Fruit fly (Drosophila melanogaster) whole organism, prepupa: ENCODE measurements around the gene CG14540.
A peak's percentile ranks its signal among the peaks of the same experiment; 100 is the strongest.

Experiments used
- CG10631 ChIP-seq: fragments of 200-800 bp; sonication (Bioruptor generic); optimal IDR thresholded peaks from 2 replicates; lab custom pipeline; 2016; ENCODE audit warnings: missing biosample characterization, missing genetic modification characterization
- CG10669 ChIP-seq: fragments of 200-800 bp; sonication (Bioruptor generic); optimal IDR thresholded peaks from 3 replicates; lab custom pipeline; 2018; ENCODE audit warnings: missing biosample characterization, mild to moderate bottlenecking, missing genetic modification characterization, moderate library complexity
- CG11762 ChIP-seq: fragments of 200-800 bp; sonication (Bioruptor generic); optimal IDR thresholded peaks from 3 replicates; lab custom pipeline; 2016; ENCODE audit warnings: missing biosample characterization, missing genetic modification characterization; ENCODE audit not compliant: insufficient read depth
- CG15336 ChIP-seq: fragments of 200-800 bp; sonication (Bioruptor generic); IDR thresholded peaks from 2 replicates; pipeline ENCODE4 v1.3.6; 2022; ENCODE audit warnings: missing biosample characterization, missing genetic modification characterization
- CG1621 ChIP-seq: fragments of 200-800 bp; sonication (Bioruptor generic); optimal IDR thresholded peaks from 3 replicates; lab custom pipeline; 2018; ENCODE audit warnings: missing biosample characterization, mild to moderate bottlenecking, missing genetic modification characterization
- CG31627 ChIP-seq: fragments of 200-800 bp; sonication (Bioruptor generic); optimal IDR thresholded peaks from 3 replicates; lab custom pipeline; 2016; ENCODE audit warnings: missing biosample characterization, missing genetic modification characterization
- CG3919 ChIP-seq: fragments of 200-800 bp; sonication (Bioruptor generic); optimal IDR thresholded peaks from 3 replicates; lab custom pipeline; 2016; ENCODE audit warnings: missing biosample characterization, missing genetic modification characterization
- CG6276 ChIP-seq: fragments of 200-800 bp; sonication (Bioruptor generic); optimal IDR thresholded peaks from 2 replicates; lab custom pipeline; 2017; ENCODE audit warnings: missing biosample characterization, mild to moderate bottlenecking, missing genetic modification characterization
- CG6792 ChIP-seq: fragments of 200-800 bp; sonication (Bioruptor generic); optimal IDR thresholded peaks from 3 replicates; lab custom pipeline; 2016; ENCODE audit warnings: missing biosample characterization, missing genetic modification characterization
- CG6808 ChIP-seq: fragments of 200-800 bp; sonication (Bioruptor generic); optimal IDR thresholded peaks from 3 replicates; lab custom pipeline; 2017; ENCODE audit warnings: missing biosample characterization, missing genetic modification characterization, mild to moderate bottlenecking, moderate library complexity, missing genetic modification reagents
- CG6854 ChIP-seq: fragments of 200-800 bp; sonication (Bioruptor generic); optimal IDR thresholded peaks from 2 replicates; lab custom pipeline; 2017; ENCODE audit warnings: missing biosample characterization, mild to moderate bottlenecking, missing genetic modification characterization
- CG8119 ChIP-seq: fragments of 200-800 bp; sonication (Bioruptor generic); IDR thresholded peaks from 3 replicates; pipeline ENCODE4 v1.3.6; 2022; ENCODE audit warnings: missing biosample characterization, missing genetic modification characterization
- CG8632 ChIP-seq: fragments of 200-800 bp; sonication (Bioruptor generic); optimal IDR thresholded peaks from 3 replicates; lab custom pipeline; 2016; ENCODE audit warnings: missing biosample characterization, missing genetic modification characterization
- CG9139 ChIP-seq: fragments of 200-800 bp; sonication (Bioruptor generic); optimal IDR thresholded peaks from 3 replicates; lab custom pipeline; 2017; ENCODE audit warnings: missing biosample characterization, mild to moderate bottlenecking, missing genetic modification characterization
- Eip78C ChIP-seq: fragments of 200-800 bp; sonication (Bioruptor generic); peaks from one replicate; lab custom pipeline; 2016; ENCODE audit warnings: missing biosample characterization, missing genetic modification characterization
- Ets21C ChIP-seq: fragments of 200-800 bp; sonication (Bioruptor generic); optimal IDR thresholded peaks from 3 replicates; lab custom pipeline; 2016; ENCODE audit warnings: missing biosample characterization, missing genetic modification characterization
- Lpt ChIP-seq: fragments of 200-800 bp; sonication (Bioruptor generic); optimal IDR thresholded peaks from 3 replicates; lab custom pipeline; 2016; ENCODE audit warnings: missing biosample characterization, missing genetic modification characterization
- Smox ChIP-seq: fragments of 200-800 bp; sonication (Bioruptor generic); optimal IDR thresholded peaks from 3 replicates; lab custom pipeline; 2016; ENCODE audit warnings: missing biosample characterization, missing genetic modification characterization
- Sox15 ChIP-seq: fragments of 200-800 bp; sonication (Bioruptor generic); optimal IDR thresholded peaks from 3 replicates; lab custom pipeline; 2016; ENCODE audit warnings: missing biosample characterization, missing genetic modification characterization
- achi ChIP-seq: fragments of 200-800 bp; sonication (Bioruptor generic); optimal IDR thresholded peaks from 3 replicates; lab custom pipeline; 2016; ENCODE audit warnings: missing biosample characterization, missing genetic modification characterization
- acj6 ChIP-seq: fragments of 200-800 bp; sonication (Bioruptor generic); optimal IDR thresholded peaks from 3 replicates; lab custom pipeline; 2016; ENCODE audit warnings: missing biosample characterization, missing genetic modification characterization
- cyc ChIP-seq: fragments of 200-800 bp; sonication (Bioruptor generic); optimal IDR thresholded peaks from 3 replicates; lab custom pipeline; 2016; ENCODE audit warnings: missing biosample characterization, missing genetic modification characterization
- dac ChIP-seq: fragments of 200-800 bp; sonication (Bioruptor generic); optimal IDR thresholded peaks from 2 replicates; lab custom pipeline; 2017; ENCODE audit warnings: missing biosample characterization, mild to moderate bottlenecking, missing genetic modification characterization
- eg ChIP-seq: fragments of 200-800 bp; sonication (Bioruptor generic); IDR thresholded peaks from 3 replicates; pipeline ENCODE4 v1.3.6; 2022; ENCODE audit warnings: missing biosample characterization, missing genetic modification characterization
- fd59A ChIP-seq: fragments of 200-800 bp; sonication (Bioruptor generic); optimal IDR thresholded peaks from 2 replicates; lab custom pipeline; 2017; ENCODE audit warnings: missing biosample characterization, mild to moderate bottlenecking, missing genetic modification characterization, missing genetic modification reagents
- fd85E ChIP-seq: fragments of 200-800 bp; sonication (Bioruptor generic); optimal IDR thresholded peaks from 3 replicates; lab custom pipeline; 2016; ENCODE audit warnings: missing biosample characterization, missing genetic modification characterization
- fkh ChIP-seq: fragments of 200-800 bp; sonication (Bioruptor generic); optimal IDR thresholded peaks from 3 replicates; lab custom pipeline; 2017; ENCODE audit warnings: missing biosample characterization, mild to moderate bottlenecking, missing genetic modification characterization, moderate library complexity
- lz ChIP-seq: fragments of 200-800 bp; sonication (Bioruptor generic); optimal IDR thresholded peaks from 3 replicates; lab custom pipeline; 2016; ENCODE audit warnings: missing biosample characterization, missing genetic modification characterization
- pdm3 ChIP-seq: fragments of 200-800 bp; sonication (Bioruptor generic); optimal IDR thresholded peaks from 3 replicates; lab custom pipeline; 2016; ENCODE audit warnings: missing biosample characterization, missing genetic modification characterization
- salr ChIP-seq, 2 experiments: fragments of 200-800 bp; sonication (Bioruptor generic); optimal IDR thresholded peaks; 3 replicates each; lab custom pipeline; 2016 to 2018; ENCODE audit warnings: missing biosample characterization in 2 of 2, missing genetic modification characterization in 2 of 2, mild to moderate bottlenecking in 1 of 2
- svp ChIP-seq: fragments of 200-800 bp; sonication (Bioruptor generic); peaks from one replicate; lab custom pipeline; 2016; ENCODE audit warnings: missing biosample characterization, missing genetic modification characterization
- topi ChIP-seq: fragments of 200-800 bp; sonication (Bioruptor generic); optimal IDR thresholded peaks from 3 replicates; lab custom pipeline; 2016; ENCODE audit warnings: missing biosample characterization, missing genetic modification characterization
- vri ChIP-seq: fragments of 200-800 bp; sonication (Bioruptor generic); optimal IDR thresholded peaks from 3 replicates; lab custom pipeline; 2016; ENCODE audit warnings: missing biosample characterization, mild to moderate bottlenecking, missing genetic modification characterization

The CG14540 gene

DNA sequence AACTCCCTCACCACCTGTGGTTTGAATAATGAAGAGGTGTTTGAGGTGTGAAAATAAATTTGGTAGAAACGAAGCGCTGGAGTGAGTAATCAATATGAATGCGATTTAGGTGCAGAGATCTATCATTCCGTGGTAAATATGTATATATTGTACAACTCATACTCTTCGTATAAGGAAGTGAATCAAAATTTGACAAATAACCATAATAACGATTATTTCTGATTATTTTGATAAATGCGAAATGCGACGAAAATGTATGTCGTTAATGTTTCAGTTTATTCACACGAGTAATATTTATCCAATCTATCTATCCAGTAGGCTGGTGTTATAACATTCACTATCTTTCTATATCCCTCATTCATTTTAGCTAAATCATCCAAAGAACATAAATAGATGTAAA, at the start of gene CG14540:
Gene CG14540, plus strand, starts transcription at position 301 of the 400 bp plus-strand sequence.
- no peak for TF ChIP-seq CG6276 (GFP tag; lab: Kevin White, UChicago)

DNA sequence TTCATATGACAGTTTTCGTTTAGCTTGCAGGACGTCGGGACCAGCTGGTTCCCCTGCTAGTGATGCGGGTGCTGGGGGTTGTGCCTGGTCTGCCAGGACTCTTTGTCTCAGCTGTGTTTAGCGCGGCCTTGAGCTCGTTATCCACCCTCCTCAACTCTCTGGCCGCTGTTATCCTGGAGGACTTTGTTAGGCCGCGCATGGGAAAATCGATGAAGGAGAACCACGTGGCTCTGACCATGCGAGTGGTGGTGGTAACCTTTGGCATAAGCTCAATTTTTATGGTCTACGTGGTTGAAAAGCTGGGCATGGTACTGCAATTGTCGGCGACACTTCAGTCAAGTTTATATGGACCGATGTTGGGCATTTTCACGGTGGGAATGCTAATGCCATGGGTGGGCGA, 39.2 kb upstream of the CG14540 start:
- TF ChIP-seq svp (GFP tag; lab: Kevin White, UChicago) = no peak
- TF ChIP-seq fd59A (GFP tag; lab: Kevin White, UChicago) = no peak
- TF ChIP-seq fkh (GFP tag; lab: Kevin White, UChicago) = no peak
- no peak for TF ChIP-seq lz (GFP tag; lab: Kevin White, UChicago)
- TF ChIP-seq CG6792 (GFP tag; lab: Kevin White, UChicago) = no peak
- no peak for TF ChIP-seq CG8119 (GFP tag; lab: Robert Waterston, UW)
- no peak for TF ChIP-seq CG6808 (GFP tag; lab: Kevin White, UChicago)
- TF ChIP-seq CG10669 (GFP tag; lab: Kevin White, UChicago) = no peak
- no peak for TF ChIP-seq salr (GFP tag; optimal IDR thresholded peaks at IDR 0.05; lab: Kevin White, UChicago)
- no peak for TF ChIP-seq fd85E
- no peak for TF ChIP-seq acj6
- TF ChIP-seq CG31627 (GFP tag; lab: Kevin White, UChicago) = no peak
- no peak for TF ChIP-seq CG6854
- TF ChIP-seq Eip78C (GFP tag; lab: Kevin White, UChicago) = no peak
- no peak for TF ChIP-seq CG3919
- TF ChIP-seq, all 60 proteins: peak for 0

- TF ChIP-seq CG9139 (GFP tag; lab: Kevin White, UChicago) = no peak
- no peak for TF ChIP-seq CG1621
- no peak for TF ChIP-seq topi (GFP tag; lab: Kevin White, UChicago)
- TF ChIP-seq vri (GFP tag; lab: Kevin White, UChicago) = no peak
Observed at dm6 chr3R:25922534-25922933, 36.5 kb upstream of the CG14540 start, which contains the start of gene CG14546. TSS of gene CG14546 (minus strand) at chr3R:25922634.

DNA sequence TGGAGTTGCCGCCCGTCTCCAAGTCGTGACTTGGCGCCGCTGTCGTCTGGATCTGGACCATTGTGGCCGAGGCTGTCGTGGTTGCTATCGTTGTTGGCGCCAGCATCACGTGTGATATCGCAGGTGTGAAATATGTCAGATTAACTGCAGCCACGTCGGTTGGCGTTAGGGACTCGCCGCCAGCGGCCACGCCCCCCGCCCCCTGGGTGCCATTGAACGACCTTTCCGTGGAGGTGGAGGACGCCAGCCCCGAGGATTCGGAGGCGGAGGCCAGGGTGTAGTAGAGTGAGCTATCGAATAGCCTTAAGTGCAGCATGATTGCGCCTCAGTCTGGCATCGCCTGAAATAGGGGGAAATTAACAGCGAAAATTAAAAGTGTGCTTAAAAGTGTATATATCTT, 17.8 kb upstream of the CG14540 start:
- no peak for TF ChIP-seq CG3919
- TF ChIP-seq CG6276 (GFP tag; lab: Kevin White, UChicago) = no peak
- no peak for TF ChIP-seq achi (GFP tag; lab: Kevin White, UChicago)
- no peak for TF ChIP-seq vri (GFP tag; lab: Kevin White, UChicago)
- TF ChIP-seq fkh (GFP tag; lab: Kevin White, UChicago) = no peak
- no peak for TF ChIP-seq CG11762 (GFP tag; lab: Kevin White, UChicago)
- no peak for TF ChIP-seq Lpt (GFP tag; lab: Kevin White, UChicago)
- TF ChIP-seq acj6 = no peak
- no peak for TF ChIP-seq topi (GFP tag; lab: Kevin White, UChicago)
- no peak for TF ChIP-seq CG6792 (GFP tag; lab: Kevin White, UChicago)
- no peak for TF ChIP-seq Sox15 (GFP tag; lab: Kevin White, UChicago)
- TF ChIP-seq Ets21C (GFP tag; lab: Kevin White, UChicago) = no peak
- no peak for TF ChIP-seq CG8632 (GFP tag; lab: Kevin White, UChicago)
- no peak for TF ChIP-seq fd85E
- TF ChIP-seq CG15336 (GFP tag; lab: Robert Waterston, UW) = no peak
- no peak for TF ChIP-seq dac (GFP tag; lab: Kevin White, UChicago)
- TF ChIP-seq cyc = no peak
- TF ChIP-seq fd59A (GFP tag; lab: Kevin White, UChicago) = no peak
- TF ChIP-seq CG10631 (GFP tag; lab: Kevin White, UChicago) = no peak
- no peak for TF ChIP-seq pdm3

dm6 chr3R:25956092-25956491, 3.0 kb upstream of the CG14540 start, which contains the start of gene CCAP-R:
TSS of gene CCAP-R (minus strand) at chr3R:25956270.
- TF ChIP-seq pdm3 = no peak
- peak; percentile 70 for TF ChIP-seq CG3919
- peak; percentile 30; the same call in 1 of the 3 replicates for TF ChIP-seq eg (GFP tag; lab: Robert Waterston, UW)
- no peak for TF ChIP-seq CG6276 (GFP tag; lab: Kevin White, UChicago)
- TF ChIP-seq Smox (GFP tag; lab: Kevin White, UChicago) = no peak
- no peak for TF ChIP-seq Ets21C (GFP tag; lab: Kevin White, UChicago)
